Worm (Caenorhabditis elegans): ENCODE measurements around the gene F17H10.4.

DNA sequence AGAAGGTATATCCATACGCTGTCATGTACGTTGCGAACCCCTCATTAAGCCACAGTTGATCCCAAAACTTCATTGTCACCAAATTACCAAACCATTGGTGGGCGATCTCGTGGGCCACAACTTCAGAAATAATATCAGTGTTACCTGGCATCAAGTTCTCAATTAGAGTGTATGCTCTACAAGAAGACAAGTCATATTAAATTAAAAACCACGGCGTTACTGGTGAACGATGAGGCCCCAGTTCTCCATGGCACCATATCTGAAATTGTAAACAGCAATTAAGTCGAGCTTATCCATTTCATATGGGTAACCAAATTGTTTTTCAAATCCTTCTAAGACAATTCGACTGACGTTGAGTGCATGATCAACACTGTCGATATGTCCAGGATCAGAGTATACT lies 23.5 kb downstream of the F17H10.4 start:
- TF ChIP-seq elt-1 (tag; optimal IDR thresholded peaks at IDR 0.05) = no peak
- TF ChIP-seq elt-3 (tag; optimal IDR thresholded peaks at IDR 0.05) = no peak
